Fruit fly (Drosophila melanogaster) whole organism, prepupa: ENCODE data around the gene CG13255.

Experiments
- CG10631 ChIP-seq: fragments of 200-800 bp; sonication (Bioruptor generic); optimal IDR thresholded peaks from 2 replicates; lab custom pipeline; 2016; ENCODE audit warnings: missing biosample characterization, missing genetic modification characterization
- CG11294 ChIP-seq: fragments of 200-800 bp; sonication (Bioruptor generic); IDR thresholded peaks from 2 replicates; pipeline ENCODE4 v1.3.6; 2022; ENCODE audit warnings: missing biosample characterization, missing genetic modification characterization
- CG16779 ChIP-seq: fragments of 200-800 bp; sonication (Bioruptor generic); optimal IDR thresholded peaks from 3 replicates; lab custom pipeline; 2017; ENCODE audit warnings: missing biosample characterization, mild to moderate bottlenecking, missing genetic modification characterization
- CG3032 ChIP-seq: fragments of 200-800 bp; optimal IDR thresholded peaks from 2 replicates; lab custom pipeline; 2019; ENCODE audit warnings: missing biosample characterization, mild to moderate bottlenecking, missing genetic modification characterization, moderate library complexity
- CG31627 ChIP-seq: fragments of 200-800 bp; sonication (Bioruptor generic); optimal IDR thresholded peaks from 3 replicates; lab custom pipeline; 2016; ENCODE audit warnings: missing biosample characterization, missing genetic modification characterization
- CG34406 ChIP-seq: fragments of 200-800 bp; sonication (Bioruptor generic); optimal IDR thresholded peaks from 3 replicates; lab custom pipeline; 2016; ENCODE audit warnings: missing biosample characterization, missing genetic modification characterization
- CG6163 ChIP-seq: fragments of 200-800 bp; sonication (Bioruptor generic); IDR thresholded peaks from 3 replicates; pipeline ENCODE4 v1.3.6; 2022; ENCODE audit warnings: missing biosample characterization, missing genetic modification characterization
- CG6276 ChIP-seq: fragments of 200-800 bp; sonication (Bioruptor generic); optimal IDR thresholded peaks from 2 replicates; lab custom pipeline; 2017; ENCODE audit warnings: missing biosample characterization, mild to moderate bottlenecking, missing genetic modification characterization
- CG8119 ChIP-seq: fragments of 200-800 bp; sonication (Bioruptor generic); IDR thresholded peaks from 3 replicates; pipeline ENCODE4 v1.3.6; 2022; ENCODE audit warnings: missing biosample characterization, missing genetic modification characterization
- CG8319 ChIP-seq: fragments of 200-800 bp; sonication (Bioruptor generic); optimal IDR thresholded peaks from 3 replicates; lab custom pipeline; 2016; ENCODE audit warnings: missing biosample characterization, missing genetic modification characterization
- CG9139 ChIP-seq: fragments of 200-800 bp; sonication (Bioruptor generic); optimal IDR thresholded peaks from 3 replicates; lab custom pipeline; 2017; ENCODE audit warnings: missing biosample characterization, mild to moderate bottlenecking, missing genetic modification characterization
- Eip75B ChIP-seq: fragments of 200-800 bp; sonication (Bioruptor generic); optimal IDR thresholded peaks from 3 replicates; lab custom pipeline; 2016; ENCODE audit warnings: missing biosample characterization, missing genetic modification characterization
- Eip78C ChIP-seq: fragments of 200-800 bp; sonication (Bioruptor generic); peaks from one replicate; lab custom pipeline; 2016; ENCODE audit warnings: missing biosample characterization, missing genetic modification characterization
- Eip93F ChIP-seq: fragments of 200-800 bp; sonication (Bioruptor generic); optimal IDR thresholded peaks from 2 replicates; lab custom pipeline; 2016; ENCODE audit warnings: missing biosample characterization, mild to moderate bottlenecking, missing genetic modification characterization
- Lpt ChIP-seq: fragments of 200-800 bp; sonication (Bioruptor generic); optimal IDR thresholded peaks from 3 replicates; lab custom pipeline; 2016; ENCODE audit warnings: missing biosample characterization, missing genetic modification characterization
- Met ChIP-seq: fragments of 200-800 bp; sonication (Bioruptor generic); optimal IDR thresholded peaks from 3 replicates; lab custom pipeline; 2016; ENCODE audit warnings: missing biosample characterization, missing genetic modification characterization
- Smox ChIP-seq: fragments of 200-800 bp; sonication (Bioruptor generic); optimal IDR thresholded peaks from 3 replicates; lab custom pipeline; 2016; ENCODE audit warnings: missing biosample characterization, missing genetic modification characterization
- Sox14 ChIP-seq: fragments of 200-800 bp; sonication (Bioruptor generic); optimal IDR thresholded peaks from 3 replicates; lab custom pipeline; 2016; ENCODE audit warnings: missing biosample characterization, missing genetic modification characterization
- achi ChIP-seq: fragments of 200-800 bp; sonication (Bioruptor generic); optimal IDR thresholded peaks from 3 replicates; lab custom pipeline; 2016; ENCODE audit warnings: missing biosample characterization, missing genetic modification characterization
- esn ChIP-seq: fragments of 200-800 bp; sonication (Bioruptor generic); optimal IDR thresholded peaks from 2 replicates; lab custom pipeline; 2016; ENCODE audit warnings: missing biosample characterization, mild to moderate bottlenecking, missing genetic modification characterization, moderate library complexity
- fd59A ChIP-seq: fragments of 200-800 bp; sonication (Bioruptor generic); optimal IDR thresholded peaks from 2 replicates; lab custom pipeline; 2017; ENCODE audit warnings: missing biosample characterization, mild to moderate bottlenecking, missing genetic modification characterization, missing genetic modification reagents
- fd85E ChIP-seq: fragments of 200-800 bp; sonication (Bioruptor generic); optimal IDR thresholded peaks from 3 replicates; lab custom pipeline; 2016; ENCODE audit warnings: missing biosample characterization, missing genetic modification characterization
- fkh ChIP-seq: fragments of 200-800 bp; sonication (Bioruptor generic); optimal IDR thresholded peaks from 3 replicates; lab custom pipeline; 2017; ENCODE audit warnings: missing biosample characterization, mild to moderate bottlenecking, missing genetic modification characterization, moderate library complexity
- net ChIP-seq: fragments of 200-800 bp; sonication (Bioruptor generic); optimal IDR thresholded peaks from 3 replicates; lab custom pipeline; 2016; ENCODE audit warnings: missing biosample characterization, missing genetic modification characterization
- pdm3 ChIP-seq: fragments of 200-800 bp; sonication (Bioruptor generic); optimal IDR thresholded peaks from 3 replicates; lab custom pipeline; 2016; ENCODE audit warnings: missing biosample characterization, missing genetic modification characterization
- ss ChIP-seq, 2 experiments: fragments of 200-800 bp; sonication (Bioruptor generic); optimal IDR thresholded peaks; 2 replicates in 1 of 2; 3 replicates in 1 of 2; lab custom pipeline; 2017 to 2018; ENCODE audit warnings: mild to moderate bottlenecking in 2 of 2, missing biosample characterization in 2 of 2, missing genetic modification characterization in 2 of 2, moderate library complexity in 1 of 2
- svp ChIP-seq: fragments of 200-800 bp; sonication (Bioruptor generic); peaks from one replicate; lab custom pipeline; 2016; ENCODE audit warnings: missing biosample characterization, missing genetic modification characterization
- vri ChIP-seq: fragments of 200-800 bp; sonication (Bioruptor generic); optimal IDR thresholded peaks from 3 replicates; lab custom pipeline; 2016; ENCODE audit warnings: missing biosample characterization, mild to moderate bottlenecking, missing genetic modification characterization

Gene CG13255

DNA sequence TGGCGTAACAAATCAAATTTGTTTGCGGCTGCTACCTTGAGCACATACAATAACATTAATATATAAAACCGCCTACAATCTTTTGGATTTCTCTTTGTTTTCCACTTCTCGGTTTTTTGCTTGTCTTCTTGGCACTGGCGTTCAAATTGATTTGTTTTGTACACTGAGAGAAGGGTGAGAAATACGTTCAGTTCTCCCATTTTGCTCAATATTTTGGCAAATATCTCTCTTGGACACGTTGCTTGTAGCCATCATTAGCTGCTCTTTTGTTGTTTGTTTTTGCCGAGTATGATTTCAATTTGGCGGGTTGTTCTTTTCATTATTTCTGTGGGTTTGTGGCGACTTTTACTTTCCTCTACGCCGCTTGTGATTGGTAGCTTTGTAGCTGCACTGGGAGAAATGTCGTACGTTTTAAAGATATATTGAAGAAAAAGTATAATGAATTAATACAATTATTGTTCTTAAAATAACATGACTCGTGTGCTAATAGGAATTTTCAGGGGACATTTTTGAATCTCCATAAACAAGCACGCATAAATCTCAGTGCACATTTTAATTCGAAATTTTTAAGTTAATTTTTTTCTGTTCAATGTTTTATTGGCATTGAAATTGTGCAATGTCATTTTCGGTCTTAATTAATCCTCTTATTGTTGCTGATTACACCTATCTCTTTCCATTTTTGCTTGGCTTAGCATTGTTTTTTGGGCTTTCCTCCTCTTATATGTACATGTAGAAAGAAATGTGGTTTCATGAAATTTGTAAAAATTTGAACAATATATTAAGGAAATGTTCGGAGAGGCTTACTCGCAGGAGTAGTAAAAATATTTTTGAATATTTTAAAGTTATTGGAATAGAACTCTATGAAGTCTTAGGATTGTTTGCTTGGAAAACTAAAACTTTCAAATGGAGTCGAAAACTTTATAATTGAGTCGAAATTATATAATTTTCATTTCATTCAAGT is 10.1 kb upstream of the CG13255 start (continued):
- TF ChIP-seq Smox (GFP tag; lab: Kevin White, UChicago) (no peak), fd59A (GFP tag; lab: Kevin White, UChicago) (no peak), Sox14 (GFP tag; lab: Kevin White, UChicago) (no peak), CG8319 (no peak), CG8119 (GFP tag; lab: Robert Waterston, UW) (no peak), CG9139 (GFP tag; lab: Kevin White, UChicago) (no peak), fd85E (no peak), CG6276 (GFP tag; lab: Kevin White, UChicago) (no peak), svp (GFP tag; lab: Kevin White, UChicago) (peak; percentile 84), CG16779 (no peak), achi (no peak), CG11294 (GFP tag; lab: Robert Waterston, UW) (no peak), CG3032 (tag; lab: Kevin White, UChicago) (no peak), CG31627 (GFP tag; lab: Kevin White, UChicago) (peak; percentile 36), fkh (GFP tag; lab: Kevin White, UChicago) (no peak), Met (GFP tag; lab: Kevin White, UChicago) (peak; percentile 51)

DNA sequence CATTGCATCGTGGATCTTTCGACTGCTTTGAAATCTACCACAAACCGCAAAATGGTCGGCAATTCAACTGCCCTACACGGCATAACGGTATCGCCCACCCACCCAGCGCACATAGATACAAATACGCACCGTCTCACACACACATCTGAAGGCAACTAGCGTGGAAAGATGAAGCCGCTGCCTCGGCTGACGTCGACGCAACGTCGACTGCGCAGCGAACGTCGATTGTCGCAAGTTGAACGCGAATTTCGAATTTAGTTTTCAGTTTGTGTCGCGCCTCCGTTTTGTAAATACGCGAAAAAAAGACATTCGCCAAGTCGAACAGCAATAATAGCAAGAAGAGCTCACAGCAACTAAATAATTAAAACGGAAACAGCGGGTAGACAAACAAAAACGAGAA is 9.3 kb upstream of the CG13255 start:
- no peak for TF ChIP-seq esn
- TF ChIP-seq CG9139 (GFP tag; lab: Kevin White, UChicago) = no peak
- TF ChIP-seq net (GFP tag; lab: Kevin White, UChicago) = no peak
- no peak for TF ChIP-seq pdm3 (GFP tag; lab: Kevin White, UChicago)
- TF ChIP-seq Lpt (GFP tag; lab: Kevin White, UChicago) = no peak
- no peak for TF ChIP-seq CG10631 (GFP tag; lab: Kevin White, UChicago)
- no peak for TF ChIP-seq CG34406 (GFP tag; lab: Kevin White, UChicago)

DNA sequence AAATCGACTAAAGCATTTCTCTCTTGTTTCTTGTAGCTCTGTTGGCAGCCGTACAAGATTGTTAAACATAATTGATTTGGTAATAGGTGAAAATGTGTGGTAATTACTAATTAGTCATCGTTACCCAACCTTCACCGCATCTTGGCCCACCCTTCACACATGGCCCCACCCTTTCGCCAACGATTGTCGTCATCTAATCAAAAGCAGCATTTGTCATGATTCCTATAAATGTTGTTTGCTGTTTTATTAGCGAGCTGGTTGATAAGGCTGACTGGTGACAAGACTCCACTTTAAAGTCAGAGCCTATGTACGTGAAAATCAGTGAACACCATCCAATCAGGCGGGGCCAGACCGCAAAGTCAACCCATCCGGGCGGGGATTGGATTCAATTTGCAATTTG is 6.9 kb upstream of the CG13255 start:
- TF ChIP-seq vri (GFP tag; lab: Kevin White, UChicago) = peak; percentile 47
- TF ChIP-seq fkh (GFP tag; lab: Kevin White, UChicago) = no peak
- TF ChIP-seq CG10631 (GFP tag; lab: Kevin White, UChicago) = no peak
- TF ChIP-seq Eip78C (GFP tag; lab: Kevin White, UChicago) = no peak
- TF ChIP-seq Eip93F (GFP tag; lab: Kevin White, UChicago) = no peak
- no peak for TF ChIP-seq ss (GFP tag; optimal IDR thresholded peaks at IDR 0.05; lab: Kevin White, UChicago)

DNA sequence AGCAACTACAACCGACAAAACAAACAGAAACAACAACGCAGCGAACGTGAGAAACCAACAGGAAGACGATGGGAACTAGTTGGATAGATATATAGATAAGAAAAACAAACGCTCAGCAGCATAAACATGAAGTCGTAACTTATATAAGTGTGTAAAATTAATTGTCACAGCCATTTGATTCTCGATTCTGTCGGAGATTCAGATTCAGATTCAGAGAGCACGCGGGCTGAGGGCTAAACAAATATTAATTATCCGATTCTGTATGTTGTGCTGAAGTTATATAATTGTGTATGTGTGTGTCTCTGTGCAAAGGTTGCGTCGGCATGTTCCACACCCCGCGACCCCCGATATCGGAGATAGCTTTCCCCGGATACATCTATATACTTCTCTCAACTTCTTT is 3.1 kb upstream of the CG13255 start:
- TF ChIP-seq Eip75B (GFP tag; lab: Kevin White, UChicago) = no peak
- peak; percentile 29 for TF ChIP-seq Eip78C (GFP tag; lab: Kevin White, UChicago)

DNA sequence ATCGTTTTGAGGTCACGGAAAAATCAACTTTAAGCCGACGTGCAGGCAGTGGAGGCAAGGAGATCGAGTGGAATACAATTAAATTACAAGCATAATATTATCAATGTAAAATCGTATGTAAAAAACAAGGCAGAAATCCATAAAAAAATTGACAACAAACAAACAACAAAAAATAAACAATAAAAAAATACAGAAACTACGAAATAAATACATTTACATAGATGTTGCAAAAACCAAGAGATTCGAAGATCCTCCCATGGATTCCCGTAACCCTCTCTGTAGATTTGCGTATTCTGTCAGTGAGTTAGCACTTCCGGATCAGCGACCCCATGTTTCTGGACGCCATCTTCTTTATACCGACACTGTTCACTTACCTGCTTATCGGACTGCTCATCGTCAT is 1.4 kb upstream of the CG13255 start, which contains the start of gene CG3288:
TSS of gene CG3288 (plus strand) at position 301 of the 400 bp plus-strand sequence.
- TF ChIP-seq CG8319 = no peak

DNA sequence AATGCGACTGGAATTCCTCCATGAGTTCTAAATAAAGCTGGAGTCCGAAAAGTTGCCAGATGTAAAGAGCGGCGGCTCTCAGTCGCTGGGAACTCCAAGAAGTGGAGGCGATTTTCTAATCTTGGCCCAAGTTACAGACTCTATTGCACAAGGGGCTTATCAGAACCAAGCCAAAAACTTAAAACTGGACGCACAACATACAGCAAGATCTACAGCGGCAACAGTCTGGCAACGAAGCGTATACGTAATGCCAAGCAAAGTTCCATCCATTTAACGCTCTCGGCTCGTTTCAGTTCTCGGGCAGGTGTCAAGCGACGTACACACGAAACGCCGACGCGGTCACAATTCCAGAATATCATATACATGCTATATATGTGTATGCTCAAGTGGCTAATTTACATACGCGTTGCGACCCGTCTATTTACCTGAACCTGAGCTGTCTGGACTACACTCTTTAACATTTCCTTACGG is 578 bp downstream of the CG13255 start:
- TF ChIP-seq CG6163 (GFP tag; lab: Robert Waterston, UW) (no peak), fd59A (GFP tag; lab: Kevin White, UChicago) (no peak), vri (GFP tag; lab: Kevin White, UChicago) (peak; percentile 55)
